Worm (Caenorhabditis elegans): ENCODE results near the gene ZC239.13.
"Not testable (repeated sequence)": the region's sequence is repeated elsewhere in the genome, so short reads cannot be mapped to it uniquely, and the experiment has no call there.

The ZC239.13 gene

DNA sequence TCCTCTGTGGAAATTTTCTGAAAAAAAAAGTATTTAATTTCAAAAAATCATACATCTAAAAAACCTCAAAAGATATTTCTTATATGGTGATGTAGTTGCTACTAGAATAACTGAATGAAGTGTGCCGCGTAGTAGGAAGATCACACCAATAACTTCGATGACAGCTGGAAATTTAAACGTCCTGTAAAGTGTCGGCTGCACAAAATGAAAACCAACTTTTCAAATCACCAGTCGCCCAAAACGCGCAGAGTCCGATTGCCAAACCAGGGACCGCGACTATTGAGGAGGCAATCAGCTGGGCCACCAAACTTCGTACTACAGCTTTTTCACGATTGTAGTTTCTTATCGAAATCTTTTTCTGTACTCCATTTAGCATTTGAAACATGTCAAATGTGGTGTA lies 21.4 kb downstream of the ZC239.13 start, which contains the start of gene sri-48:
Gene sri-48, minus strand, starts transcription at position 101 of the 400 bp plus-strand sequence.
- TF ChIP-seq pag-3 (tag; optimal IDR thresholded peaks at IDR 0.05; ENCODE audit: borderline replicate concordance); K02D7.2 (tag; optimal IDR thresholded peaks at IDR 0.05); sdc-2 (tag; optimal IDR thresholded peaks at IDR 0.05): not testable (repeated sequence)

DNA sequence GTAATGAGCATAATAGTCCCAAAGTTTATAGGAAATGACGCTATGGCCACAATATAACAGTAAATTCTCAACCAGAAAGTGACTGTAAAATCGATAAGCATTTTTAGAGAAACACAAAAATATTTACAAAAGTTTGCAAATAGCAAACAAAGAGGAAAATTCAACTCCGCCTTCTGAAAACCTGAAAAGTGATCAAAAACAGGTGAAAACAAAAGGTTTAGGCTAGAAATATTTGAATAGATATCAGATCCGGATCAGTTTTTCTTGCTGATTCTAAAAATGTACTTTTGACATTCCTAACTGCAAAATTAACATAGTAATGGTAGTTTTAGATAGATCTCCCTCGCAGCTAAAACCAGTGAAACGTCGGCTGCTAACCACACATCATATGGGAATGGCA lies 23.6 kb downstream of the ZC239.13 start, which contains the start of gene sri-51:
Gene sri-51, minus strand, starts transcription at position 101 of the 400 bp plus-strand sequence.
- no peak for TF ChIP-seq tbx-2 (tag; optimal IDR thresholded peaks at IDR 0.05)
- no peak for TF ChIP-seq elt-2 (tag; optimal IDR thresholded peaks at IDR 0.05)
- no peak for TF ChIP-seq elt-4 (tag; optimal IDR thresholded peaks at IDR 0.05)
- no peak for TF ChIP-seq rnt-1 (tag; optimal IDR thresholded peaks at IDR 0.05)
- TF ChIP-seq che-1 (tag; optimal IDR thresholded peaks at IDR 0.05): no peak
- TF ChIP-seq ets-4 (tag; optimal IDR thresholded peaks at IDR 0.05): no peak
- TF ChIP-seq hlh-15 (tag; optimal IDR thresholded peaks at IDR 0.05): no peak

DNA sequence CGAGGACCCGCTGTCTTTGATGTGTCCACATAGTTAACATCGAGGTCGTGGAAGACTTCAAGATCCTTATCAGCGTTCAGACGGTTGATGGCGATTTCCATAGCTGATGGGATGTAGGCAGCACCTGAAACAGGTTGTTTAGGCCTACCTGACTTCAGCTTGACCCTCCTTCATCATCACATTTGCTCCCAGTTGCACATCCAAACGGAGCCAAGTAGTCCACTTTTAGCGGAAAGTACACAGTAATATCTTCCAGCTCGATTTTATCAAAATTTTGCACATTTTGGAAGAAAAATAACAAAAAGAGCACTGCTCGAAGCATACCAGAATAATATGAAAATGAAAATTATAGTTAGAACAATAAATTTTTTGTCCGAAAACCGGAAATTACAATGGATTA lies 25.7 kb downstream of the ZC239.13 start, which contains the start of gene gcy-15:
Gene gcy-15, minus strand, starts transcription at position 101 of the 400 bp plus-strand sequence.
- TF ChIP-seq ttx-3 (tag; optimal IDR thresholded peaks at IDR 0.05) (no peak), nhr-232 (tag; optimal IDR thresholded peaks at IDR 0.05) (no peak), fax-1 (tag; optimal IDR thresholded peaks at IDR 0.05) (no peak), pat-9 (tag; optimal IDR thresholded peaks at IDR 0.05) (no peak), unc-86 (tag; optimal IDR thresholded peaks at IDR 0.05) (no peak), pha-4 (tag; optimal IDR thresholded peaks at IDR 0.05) (no peak), ahr-1 (tag; optimal IDR thresholded peaks at IDR 0.05) (no peak), K02D7.2 (tag; optimal IDR thresholded peaks at IDR 0.05) (no peak), C38D4.7 (GFP tag; optimal IDR thresholded peaks at IDR 0.05) (no peak), nfya-1 (tag; optimal IDR thresholded peaks at IDR 0.05) (no peak), madf-2 (tag; optimal IDR thresholded peaks at IDR 0.05) (no peak), pqm-1 (tag; optimal IDR thresholded peaks at IDR 0.05) (no peak), ceh-6 (GFP tag; optimal IDR thresholded peaks at IDR 0.05) (no peak), rnt-1 (tag; optimal IDR thresholded peaks at IDR 0.05) (no peak)

DNA sequence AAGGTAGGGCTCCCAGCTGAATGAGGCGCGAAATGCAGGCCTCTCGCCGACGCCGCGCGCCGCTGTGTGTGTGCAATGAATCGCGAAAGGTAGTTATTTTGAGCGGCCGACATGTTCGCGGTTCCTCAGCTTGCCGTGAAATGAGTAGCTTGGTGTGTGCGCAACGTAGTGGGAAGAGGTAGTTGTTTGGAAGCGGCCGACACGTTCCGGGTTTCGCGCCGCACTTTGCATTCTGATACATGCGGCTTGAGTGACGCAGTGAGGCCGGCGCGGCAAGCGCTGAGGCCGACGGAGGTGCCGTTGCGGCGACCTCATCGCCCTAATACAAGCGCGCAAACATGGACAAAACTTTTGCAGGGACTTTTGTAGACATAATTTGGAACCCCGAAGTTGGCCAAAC lies 26.9 kb downstream of the ZC239.13 start:
- no peak for TF ChIP-seq ceh-48 (tag; optimal IDR thresholded peaks at IDR 0.05)
- TF ChIP-seq ceh-18 (tag; optimal IDR thresholded peaks at IDR 0.05): no peak
- TF ChIP-seq dmd-4 (tag; optimal IDR thresholded peaks at IDR 0.05; ENCODE audit: borderline replicate concordance): no peak
- no peak for TF ChIP-seq unc-3 (GFP tag; conservative IDR thresholded peaks at IDR 0.05)
- TF ChIP-seq unc-3 (tag; optimal IDR thresholded peaks at IDR 0.05): no peak
- peak; percentile 13 for TF ChIP-seq mec-3 (tag; optimal IDR thresholded peaks at IDR 0.05; ENCODE audit: borderline replicate concordance)
- no peak for TF ChIP-seq lim-6 (tag; optimal IDR thresholded peaks at IDR 0.05)

DNA sequence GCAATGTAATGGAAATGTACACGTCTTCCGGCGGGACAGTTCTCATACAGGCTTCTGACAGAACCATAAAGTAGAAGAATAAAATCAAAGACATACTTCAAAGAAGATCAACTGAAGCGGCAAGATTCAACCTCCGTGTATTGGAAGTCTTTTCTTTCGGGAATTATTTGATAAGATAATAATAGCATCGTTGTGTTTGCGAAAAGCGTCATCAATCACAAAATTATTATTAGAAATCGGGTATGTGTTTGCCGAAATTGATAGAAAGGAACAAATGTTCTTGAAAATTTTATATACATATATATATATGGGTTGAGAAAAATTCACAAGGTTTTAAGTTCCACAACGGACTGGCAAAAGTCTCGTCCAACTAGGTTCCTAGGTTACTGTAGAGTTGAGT lies 31.1 kb downstream of the ZC239.13 start, which contains the start of gene Y27F2A.9:
Gene Y27F2A.9, minus strand, starts transcription at position 101 of the 400 bp plus-strand sequence.
- not testable (repeated sequence) for TF ChIP-seq pros-1, rnt-1, hlh-8 (tag; optimal IDR thresholded peaks at IDR 0.05)

DNA sequence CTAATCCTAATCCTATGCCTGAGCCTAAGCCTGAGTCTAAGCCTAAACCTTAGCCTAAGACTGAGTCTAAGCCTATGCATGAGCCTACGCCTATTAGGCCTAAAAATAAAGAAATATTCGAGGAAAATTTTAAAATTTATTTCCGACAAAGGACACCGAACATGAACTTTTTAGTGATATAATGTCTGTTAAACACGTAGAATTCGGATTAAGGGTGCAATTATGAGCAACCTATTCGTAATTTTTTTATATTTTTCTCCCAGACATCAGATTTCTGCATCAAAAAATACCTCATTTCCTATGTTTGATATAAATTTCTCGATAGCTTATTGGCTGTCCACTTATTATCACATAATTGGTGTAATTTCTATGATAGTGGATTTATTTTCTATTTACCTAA lies 33.6 kb downstream of the ZC239.13 start, which contains the start of gene Y27F2A.11:
Gene Y27F2A.11, plus strand, starts transcription at position 301 of the 400 bp plus-strand sequence.
- TF ChIP-seq hlh-30 (tag; optimal IDR thresholded peaks at IDR 0.05; ENCODE audit: insufficient read depth); unc-55 (GFP tag; optimal IDR thresholded peaks at IDR 0.05); ceh-30 (tag; optimal IDR thresholded peaks at IDR 0.05): not testable (repeated sequence)
